Worm (Caenorhabditis elegans) whole organism, early embryonic: ENCODE measurements around the gene C18H9.6.

Experiments used
- B0310.2 ChIP-seq: sonication (generic microtip); optimal IDR thresholded peaks from 2 replicates; lab custom pipeline; 2016; ENCODE audit warnings: mild to moderate bottlenecking, missing genetic modification characterization, missing compliant biosample characterization
- F13C5.2 ChIP-seq: sonication (generic microtip); optimal IDR thresholded peaks from 2 replicates; lab custom pipeline; 2017; ENCODE audit warnings: mild to moderate bottlenecking, missing genetic modification characterization, inconsistent platforms, missing compliant biosample characterization
- aly-1 ChIP-seq: sonication (generic microtip); optimal IDR thresholded peaks from 2 replicates; lab custom pipeline; 2016; ENCODE audit warnings: missing genetic modification characterization, missing compliant biosample characterization
- ama-1 ChIP-seq: fragments of 150-350 bp; optimal IDR thresholded peaks from 2 replicates; lab custom pipeline; 2014
- ceh-13 ChIP-seq: fragments of 200-800 bp; sonication (Bioruptor generic); optimal IDR thresholded peaks from 2 replicates; lab custom pipeline; 2018; ENCODE audit warnings: mild to moderate bottlenecking, missing genetic modification characterization, missing compliant biosample characterization
- ceh-36 ChIP-seq: sonication (generic microtip); optimal IDR thresholded peaks from 2 replicates; lab custom pipeline; 2016; ENCODE audit warnings: missing genetic modification characterization, inconsistent platforms, missing compliant biosample characterization
- ets-7 ChIP-seq: sonication (generic microtip); optimal IDR thresholded peaks from 2 replicates; lab custom pipeline; 2016; ENCODE audit warnings: missing genotype, missing genetic modification characterization, missing compliant biosample characterization
- flt-1 ChIP-seq: fragments of 200-800 bp; sonication (Bioruptor generic); IDR thresholded peaks from 2 replicates; pipeline ENCODE4 v1.3.6; 2022; ENCODE audit warnings: missing genetic modification characterization, missing compliant biosample characterization
- hmbx-1 ChIP-seq: sonication (generic microtip); optimal IDR thresholded peaks from 2 replicates; lab custom pipeline; 2016; ENCODE audit warnings: mild to moderate bottlenecking, missing genetic modification characterization, missing compliant biosample characterization
- hmg-4 ChIP-seq: fragments of 200-800 bp; sonication (Bioruptor generic); optimal IDR thresholded peaks from 2 replicates; lab custom pipeline; 2018; ENCODE audit warnings: mild to moderate bottlenecking, missing genetic modification characterization, missing compliant biosample characterization
- hnd-1 ChIP-seq: sonication (generic microtip); optimal IDR thresholded peaks from 2 replicates; lab custom pipeline; 2016; ENCODE audit warnings: missing genetic modification characterization, missing compliant biosample characterization
- pes-1 ChIP-seq: fragments of 200-800 bp; sonication (Bioruptor generic); IDR thresholded peaks from 2 replicates; pipeline ENCODE4 v1.3.6; 2022; ENCODE audit warnings: missing genetic modification reagents, missing genetic modification characterization, missing compliant biosample characterization
- scrt-1 ChIP-seq: fragments of 200-800 bp; sonication (Bioruptor generic); IDR thresholded peaks from 2 replicates; pipeline ENCODE4 v1.3.6; 2022; ENCODE audit warnings: missing genetic modification characterization, missing compliant biosample characterization
- sea-1 ChIP-seq: fragments of 200-800 bp; sonication (Bioruptor generic); conservative IDR thresholded peaks from 2 replicates; pipeline ENCODE4 v1.3.6; 2022; ENCODE audit warnings: missing genetic modification characterization, missing compliant biosample characterization
- tbx-11 ChIP-seq: fragments of 200-800 bp; sonication (Bioruptor generic); IDR thresholded peaks from 2 replicates; pipeline ENCODE4 v1.3.6; 2022; ENCODE audit warnings: missing genetic modification characterization, missing compliant biosample characterization
- tbx-37 ChIP-seq: fragments of 200-800 bp; sonication (Bioruptor generic); conservative IDR thresholded peaks from 2 replicates; pipeline ENCODE4 v1.3.6; 2022; ENCODE audit warnings: missing genetic modification reagents, missing genetic modification characterization, missing compliant biosample characterization
- tra-4 ChIP-seq: sonication (generic microtip); optimal IDR thresholded peaks from 2 replicates; lab custom pipeline; 2017; ENCODE audit warnings: missing genetic modification characterization, missing compliant biosample characterization

The C18H9.6 gene

DNA sequence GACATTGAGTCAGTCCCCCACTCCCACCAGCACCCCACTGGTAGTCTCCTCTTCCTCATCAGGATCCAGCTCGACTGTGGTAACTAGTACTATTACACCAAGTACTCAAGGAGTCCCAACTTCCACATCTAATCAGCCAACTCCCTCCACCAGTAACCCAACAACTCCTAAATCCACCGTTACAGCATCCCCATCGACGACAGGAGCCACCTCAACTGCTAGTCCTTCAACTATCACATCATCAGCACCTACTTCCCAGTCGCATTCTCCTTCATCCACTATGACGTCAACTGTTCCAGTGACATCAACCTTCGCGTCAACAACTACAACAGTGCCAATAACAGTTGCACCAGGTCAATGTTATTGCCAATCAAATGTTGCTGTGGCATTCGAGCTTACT lies 32.9 kb downstream of the C18H9.6 start:
- no peak for TF ChIP-seq flt-1 (GFP tag; lab: Robert Waterston, UW)
- TF ChIP-seq sea-1 (GFP tag; lab: Robert Waterston, UW), result no peak
- no peak for TF ChIP-seq tra-4 (tag; lab: Kevin White, UChicago)
- TF ChIP-seq hmg-4 (GFP tag; lab: Kevin White, UChicago), result no peak
- TF ChIP-seq ceh-13 (GFP tag; lab: Kevin White, UChicago), result no peak
- no peak for TF ChIP-seq aly-1 (tag; lab: Kevin White, UChicago)
- TF ChIP-seq ama-1, result no peak
- no peak for TF ChIP-seq tbx-37 (GFP tag; lab: Robert Waterston, UW)
- no peak for TF ChIP-seq ets-7
- TF ChIP-seq pes-1 (GFP tag; lab: Robert Waterston, UW), result no peak
- no peak for TF ChIP-seq F13C5.2 (tag; lab: Kevin White, UChicago)
- no peak for TF ChIP-seq scrt-1 (GFP tag; lab: Robert Waterston, UW)
- no peak for TF ChIP-seq ceh-36 (tag; lab: Kevin White, UChicago)
- no peak for TF ChIP-seq B0310.2 (tag; lab: Kevin White, UChicago)

- TF ChIP-seq flt-1 (GFP tag; lab: Robert Waterston, UW) (no peak), F13C5.2 (tag; lab: Kevin White, UChicago) (no peak), hnd-1 (no peak), tra-4 (tag; lab: Kevin White, UChicago) (no peak), B0310.2 (tag; lab: Kevin White, UChicago) (no peak), pes-1 (GFP tag; lab: Robert Waterston, UW) (no peak), hmbx-1 (tag; lab: Kevin White, UChicago) (no peak)
These were observed 33.9 kb downstream of the C18H9.6 start for ce11 chrII:6667534-6667933.

DNA sequence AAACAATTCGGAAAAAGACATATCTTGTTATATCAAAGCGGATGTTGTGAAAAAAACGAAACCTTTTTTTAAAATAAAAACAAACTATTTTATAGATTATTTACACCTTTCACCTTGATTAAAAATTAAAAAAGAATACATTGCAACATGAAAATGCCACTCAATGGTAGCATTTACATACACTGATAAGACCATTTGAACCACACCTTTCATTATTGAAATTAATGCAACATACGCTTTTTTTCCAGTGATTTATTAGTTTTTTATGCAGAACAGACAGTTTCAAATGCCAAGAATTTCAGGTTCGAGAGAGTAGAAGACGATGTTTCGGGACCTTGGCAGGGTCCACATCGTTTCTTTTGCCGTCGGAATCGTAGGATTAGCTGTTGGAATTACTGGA lies 34.8 kb downstream of the C18H9.6 start, which contains the start of gene T19D12.1:
T19D12.1 (plus strand) TSS at position 301 of the 400 bp plus-strand sequence.
- TF ChIP-seq flt-1 (GFP tag; lab: Robert Waterston, UW) (no peak), tra-4 (tag; lab: Kevin White, UChicago) (no peak), B0310.2 (tag; lab: Kevin White, UChicago) (no peak), ceh-13 (GFP tag; lab: Kevin White, UChicago) (no peak), F13C5.2 (tag; lab: Kevin White, UChicago) (no peak), ceh-36 (tag; lab: Kevin White, UChicago) (no peak), ama-1 (no peak), tbx-11 (no peak), pes-1 (GFP tag; lab: Robert Waterston, UW) (no peak), ets-7 (no peak), aly-1 (tag; lab: Kevin White, UChicago) (no peak), sea-1 (GFP tag; lab: Robert Waterston, UW) (no peak), hnd-1 (no peak), hmbx-1 (tag; lab: Kevin White, UChicago) (no peak)

DNA sequence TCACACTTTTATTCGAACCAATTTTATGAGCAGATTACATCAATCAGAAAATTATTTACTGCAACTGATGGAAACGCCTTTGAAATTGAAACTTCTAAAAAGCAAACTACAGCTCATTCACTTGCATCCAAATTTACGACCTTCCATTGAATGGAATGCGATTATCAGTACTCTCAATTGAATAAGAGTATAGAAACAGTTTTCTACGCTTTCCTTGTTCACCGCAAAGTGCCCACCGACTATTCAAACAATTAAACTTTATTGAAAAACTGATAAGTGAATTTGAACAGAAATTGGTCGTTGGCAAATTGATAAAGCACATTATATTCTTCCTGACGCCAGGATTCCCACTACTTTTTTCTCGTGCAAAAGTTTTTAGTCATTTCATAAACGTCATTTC lies 35.5 kb downstream of the C18H9.6 start:
- TF ChIP-seq F13C5.2 (tag; lab: Kevin White, UChicago), result no peak
- no peak for TF ChIP-seq B0310.2 (tag; lab: Kevin White, UChicago)
- TF ChIP-seq ets-7, result no peak
- no peak for TF ChIP-seq tra-4 (tag; lab: Kevin White, UChicago)
- TF ChIP-seq scrt-1 (GFP tag; lab: Robert Waterston, UW), result no peak
- TF ChIP-seq ama-1, result no peak
- TF ChIP-seq hnd-1, result no peak
- no peak for TF ChIP-seq hmbx-1 (tag; lab: Kevin White, UChicago)
- TF ChIP-seq sea-1 (GFP tag; lab: Robert Waterston, UW), result no peak
- TF ChIP-seq flt-1 (GFP tag; lab: Robert Waterston, UW), result no peak
- no peak for TF ChIP-seq ceh-13 (GFP tag; lab: Kevin White, UChicago)
- no peak for TF ChIP-seq aly-1 (tag; lab: Kevin White, UChicago)
- TF ChIP-seq tbx-37 (GFP tag; lab: Robert Waterston, UW), result no peak
- no peak for TF ChIP-seq pes-1 (GFP tag; lab: Robert Waterston, UW)
- no peak for TF ChIP-seq tbx-11
- no peak for TF ChIP-seq hmg-4 (GFP tag; lab: Kevin White, UChicago)
- no peak for TF ChIP-seq ceh-36 (tag; lab: Kevin White, UChicago)

DNA sequence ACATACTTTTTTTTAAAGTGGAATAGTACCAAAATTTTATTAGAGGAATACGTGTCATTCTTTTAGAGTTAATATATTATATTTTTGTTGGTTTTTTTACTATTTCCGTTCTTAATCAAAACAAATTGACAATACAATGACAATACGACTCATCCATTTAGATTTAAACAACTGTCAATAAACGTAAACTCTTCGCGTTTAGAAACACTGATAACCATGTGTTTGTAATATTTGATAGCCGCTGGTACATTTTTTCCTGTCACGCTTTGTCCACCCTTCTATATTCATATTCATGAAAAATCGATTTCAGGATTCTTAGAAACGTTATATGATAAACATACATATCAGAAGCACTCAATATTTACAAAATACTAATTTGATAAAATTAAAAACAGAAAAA lies 37.6 kb downstream of the C18H9.6 start:
- no peak for TF ChIP-seq hnd-1
- TF ChIP-seq tbx-11, result no peak
- no peak for TF ChIP-seq tra-4 (tag; lab: Kevin White, UChicago)
- TF ChIP-seq flt-1 (GFP tag; lab: Robert Waterston, UW), result no peak
- TF ChIP-seq B0310.2 (tag; lab: Kevin White, UChicago), result no peak
- no peak for TF ChIP-seq scrt-1 (GFP tag; lab: Robert Waterston, UW)
- no peak for TF ChIP-seq ceh-36 (tag; lab: Kevin White, UChicago)

DNA sequence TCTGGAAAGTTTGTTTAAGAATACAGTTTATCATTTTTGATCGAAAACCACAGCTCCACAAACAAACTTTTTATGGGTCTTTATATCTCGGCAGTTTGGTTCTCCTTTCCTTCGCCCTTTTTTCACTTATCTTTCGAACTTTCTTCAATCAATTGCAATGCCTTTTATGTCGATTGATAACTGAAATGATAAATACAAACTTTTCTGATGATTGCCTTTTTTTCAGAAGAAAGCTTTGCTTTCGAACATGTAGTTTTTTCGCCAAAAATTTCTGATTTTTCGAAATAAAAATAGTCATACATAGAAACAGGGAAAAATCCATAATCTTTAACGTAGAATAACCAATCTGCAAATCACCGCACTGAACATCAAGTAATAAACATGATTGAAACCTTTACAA lies 40.2 kb downstream of the C18H9.6 start, which contains the start of gene T19D12.2:
T19D12.2 (plus strand) TSS at position 125 of the 400 bp plus-strand sequence.
- TF ChIP-seq ceh-13 (GFP tag; lab: Kevin White, UChicago) (no peak), aly-1 (tag; lab: Kevin White, UChicago) (no peak), tbx-11 (no peak), pes-1 (GFP tag; lab: Robert Waterston, UW) (no peak), scrt-1 (GFP tag; lab: Robert Waterston, UW) (no peak), sea-1 (GFP tag; lab: Robert Waterston, UW) (no peak), hmg-4 (GFP tag; lab: Kevin White, UChicago) (no peak), flt-1 (GFP tag; lab: Robert Waterston, UW) (no peak), ama-1 (no peak), F13C5.2 (tag; lab: Kevin White, UChicago) (no peak), tbx-37 (GFP tag; lab: Robert Waterston, UW) (no peak), tra-4 (tag; lab: Kevin White, UChicago) (no peak), ceh-36 (tag; lab: Kevin White, UChicago) (no peak)

ce11 chrII:6658766-6659165 lies 42.7 kb downstream of the C18H9.6 start, which contains the start of gene T19D12.10:
T19D12.10 (minus strand) TSS chrII:6658866.
- no peak for TF ChIP-seq B0310.2 (tag; lab: Kevin White, UChicago)
- no peak for TF ChIP-seq flt-1 (GFP tag; lab: Robert Waterston, UW)
- no peak for TF ChIP-seq aly-1 (tag; lab: Kevin White, UChicago)
- TF ChIP-seq tbx-11, result no peak
- no peak for TF ChIP-seq sea-1 (GFP tag; lab: Robert Waterston, UW)
- no peak for TF ChIP-seq F13C5.2 (tag; lab: Kevin White, UChicago)
- no peak for TF ChIP-seq tbx-37 (GFP tag; lab: Robert Waterston, UW)
- TF ChIP-seq ceh-13 (GFP tag; lab: Kevin White, UChicago), result no peak
- no peak for TF ChIP-seq pes-1 (GFP tag; lab: Robert Waterston, UW)
